Fruit fly (Drosophila melanogaster): ENCODE data around the gene CG13992.

Gene CG13992

dm6 chr2L:5998383-5998782 is 30.8 kb upstream of the CG13992 start:
- TF ChIP-seq bab1 (GFP tag; optimal IDR thresholded peaks at IDR 0.05), result no peak
- no peak for TF ChIP-seq CG7101 (tag; optimal IDR thresholded peaks at IDR 0.05)
- TF ChIP-seq toe (GFP tag; optimal IDR thresholded peaks at IDR 0.05), result no peak
- no peak for TF ChIP-seq CG1620 (GFP tag; optimal IDR thresholded peaks at IDR 0.05)
- no peak for TF ChIP-seq Mnt (GFP tag; optimal IDR thresholded peaks at IDR 0.05)
- no peak for TF ChIP-seq kay (GFP tag; ENCODE audit: borderline replicate concordance)
- no peak for TF ChIP-seq tj (GFP tag; optimal IDR thresholded peaks at IDR 0.05)
- no peak for TF ChIP-seq cic (GFP tag; optimal IDR thresholded peaks at IDR 0.05)

dm6 chr2L:5997609-5998229 is 30.2 kb upstream of the CG13992 start:
- TF ChIP-seq CG11617 (GFP tag; optimal IDR thresholded peaks at IDR 0.05) (no peak), CG14711 (tag; optimal IDR thresholded peaks at IDR 0.05) (no peak), Clk (GFP tag; optimal IDR thresholded peaks at IDR 0.05) (no peak), bab1 (GFP tag; optimal IDR thresholded peaks at IDR 0.05) (no peak), Crg-1 (GFP tag; optimal IDR thresholded peaks at IDR 0.05) (no peak), CG7045 (GFP tag; optimal IDR thresholded peaks at IDR 0.05) (no peak), CG7101 (tag; optimal IDR thresholded peaks at IDR 0.05) (no peak), Hr96 (GFP tag; optimal IDR thresholded peaks at IDR 0.05) (no peak), CG33017 (tag; optimal IDR thresholded peaks at IDR 0.05) (no peak), Mnt (GFP tag; optimal IDR thresholded peaks at IDR 0.05) (no peak), CG1620 (GFP tag; optimal IDR thresholded peaks at IDR 0.05) (no peak), cnc (optimal IDR thresholded peaks at IDR 0.05) (no peak), cic (GFP tag; optimal IDR thresholded peaks at IDR 0.05) (no peak), toe (GFP tag; optimal IDR thresholded peaks at IDR 0.05) (no peak), CG12768 (GFP tag; optimal IDR thresholded peaks at IDR 0.05) (no peak), ovo (GFP tag; optimal IDR thresholded peaks at IDR 0.05) (no peak), pad (GFP tag; optimal IDR thresholded peaks at IDR 0.05) (no peak), kay (GFP tag; ENCODE audit: borderline replicate concordance) (no peak)

dm6 chr2L:5990447-5990846 is 22.9 kb upstream of the CG13992 start:
- TF ChIP-seq tj (GFP tag; optimal IDR thresholded peaks at IDR 0.05) (no peak), CG7101 (tag; optimal IDR thresholded peaks at IDR 0.05) (no peak), ovo (GFP tag; optimal IDR thresholded peaks at IDR 0.05) (no peak), cic (GFP tag; optimal IDR thresholded peaks at IDR 0.05) (peak; percentile 35), Mnt (GFP tag; optimal IDR thresholded peaks at IDR 0.05) (no peak), Crg-1 (GFP tag; optimal IDR thresholded peaks at IDR 0.05) (no peak)

- TF ChIP-seq Crg-1 (GFP tag; optimal IDR thresholded peaks at IDR 0.05) (no peak), kay (GFP tag; ENCODE audit: borderline replicate concordance) (no peak), bab1 (GFP tag; optimal IDR thresholded peaks at IDR 0.05) (no peak), CG11617 (GFP tag; optimal IDR thresholded peaks at IDR 0.05) (no peak), tj (GFP tag; optimal IDR thresholded peaks at IDR 0.05) (no peak), cnc (optimal IDR thresholded peaks at IDR 0.05) (no peak), pad (GFP tag; optimal IDR thresholded peaks at IDR 0.05) (no peak), Hr96 (GFP tag; optimal IDR thresholded peaks at IDR 0.05) (no peak), cic (GFP tag; optimal IDR thresholded peaks at IDR 0.05) (no peak)
Observed at dm6 chr2L:5988115-5989092, 20.9 kb upstream of the CG13992 start.

DNA sequence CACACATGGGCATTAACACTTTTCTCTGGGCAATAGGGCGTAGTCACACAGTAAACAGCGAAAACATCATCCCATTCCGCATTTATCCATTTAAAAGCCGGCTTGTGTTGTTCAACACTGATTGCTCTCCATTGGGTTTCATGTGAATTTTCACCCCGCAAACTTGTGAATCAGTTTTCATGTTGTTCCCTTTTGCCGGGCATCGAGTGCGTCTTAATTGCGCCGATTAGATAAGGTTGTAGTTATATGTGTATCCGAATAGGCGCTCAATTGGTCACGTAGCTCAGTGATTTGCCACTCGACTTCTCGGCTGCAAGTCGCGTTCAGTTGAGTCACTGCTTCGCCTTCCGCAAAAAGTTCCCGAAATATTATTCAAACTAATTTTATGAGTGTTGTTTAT is 19.4 kb upstream of the CG13992 start:
- TF ChIP-seq CG11617 (GFP tag; optimal IDR thresholded peaks at IDR 0.05) (no peak), CG12768 (GFP tag; optimal IDR thresholded peaks at IDR 0.05) (peak; percentile 18), bab1 (GFP tag; optimal IDR thresholded peaks at IDR 0.05) (peak; percentile 25), cic (GFP tag; optimal IDR thresholded peaks at IDR 0.05) (peak; percentile 86)

DNA sequence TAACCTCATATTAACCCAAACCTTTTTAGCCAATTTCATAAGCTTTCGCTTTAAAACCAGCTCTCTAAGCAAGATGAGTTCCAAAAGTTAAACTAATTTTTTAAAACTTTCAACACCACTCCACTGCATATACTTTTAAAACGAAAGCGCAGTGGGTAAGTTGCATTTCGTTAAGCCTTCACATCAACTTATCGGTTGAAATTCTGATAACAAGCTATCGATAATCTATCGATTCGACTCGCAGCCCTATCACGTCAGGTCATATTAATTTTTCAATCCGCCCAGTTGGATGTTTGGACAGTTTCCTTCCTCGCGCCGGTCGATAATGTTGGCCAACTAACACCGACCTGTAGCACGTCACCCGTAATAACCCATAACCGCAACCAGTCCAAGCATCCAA is 18.5 kb upstream of the CG13992 start, which contains the start of gene ifc:
ifc (plus strand) TSS at position 255 of the 400 bp plus-strand sequence.
- TF ChIP-seq CG1620 (GFP tag; optimal IDR thresholded peaks at IDR 0.05) (peak; percentile 57), Hr96 (GFP tag; optimal IDR thresholded peaks at IDR 0.05) (peak; percentile 36), kay (GFP tag; ENCODE audit: borderline replicate concordance) (no peak), cnc (optimal IDR thresholded peaks at IDR 0.05) (no peak), cic (GFP tag; optimal IDR thresholded peaks at IDR 0.05) (peak; percentile 17), ovo (GFP tag; optimal IDR thresholded peaks at IDR 0.05) (no peak), CG14711 (tag; optimal IDR thresholded peaks at IDR 0.05) (peak; percentile 24), bab1 (GFP tag; optimal IDR thresholded peaks at IDR 0.05) (peak; percentile 61), Mnt (GFP tag; optimal IDR thresholded peaks at IDR 0.05) (peak; percentile 45), CG11617 (GFP tag; optimal IDR thresholded peaks at IDR 0.05) (peak; percentile 26), CG12768 (GFP tag; optimal IDR thresholded peaks at IDR 0.05) (peak; percentile 3), CG7101 (tag; optimal IDR thresholded peaks at IDR 0.05) (peak; percentile 50), Clk (GFP tag; optimal IDR thresholded peaks at IDR 0.05) (peak; percentile 35), CG33017 (tag; optimal IDR thresholded peaks at IDR 0.05) (no peak), tj (GFP tag; optimal IDR thresholded peaks at IDR 0.05) (peak; percentile 20), CG5204 (GFP tag; optimal IDR thresholded peaks at IDR 0.05) (no peak)

Data from whole organism, adult.